Fruit fly (Drosophila melanogaster) whole organism, embryonic: ENCODE results near the gene CG32079.

Experiments used
- Adf1 ChIP-seq: fragments of 200-800 bp; sonication (Bioruptor generic); IDR thresholded peaks from 2 replicates; pipeline ENCODE4 v1.3.6; 2022; ENCODE audit warnings: missing biosample characterization, missing genetic modification characterization
- Atf3 ChIP-seq: fragments of 200-800 bp; sonication (Bioruptor generic); optimal IDR thresholded peaks from 3 replicates; lab custom pipeline; 2016; ENCODE audit warnings: missing biosample characterization, missing genetic modification characterization
- B-H2 ChIP-seq: fragments of 200-800 bp; sonication (Bioruptor generic); optimal IDR thresholded peaks from 2 replicates; lab custom pipeline; 2018; ENCODE audit warnings: missing biosample characterization, mild to moderate bottlenecking, missing genetic modification characterization
- CG10274 ChIP-seq: fragments of 200-800 bp; sonication (Bioruptor generic); optimal IDR thresholded peaks from 3 replicates; lab custom pipeline; 2017; ENCODE audit warnings: missing biosample characterization, mild to moderate bottlenecking, missing genetic modification characterization
- CG11247 ChIP-seq: fragments of 200-800 bp; sonication (Bioruptor generic); IDR thresholded peaks from 2 replicates; pipeline ENCODE4 v1.3.6; 2022; ENCODE audit warnings: missing biosample characterization, missing genetic modification characterization
- CG11695 ChIP-seq: fragments of 200-800 bp; sonication (Bioruptor generic); IDR thresholded peaks from 3 replicates; pipeline ENCODE4 v1.3.6; 2022; ENCODE audit warnings: missing biosample characterization, missing genetic modification characterization
- CG1233 ChIP-seq: fragments of 200-800 bp; sonication (Bioruptor generic); optimal IDR thresholded peaks from 4 replicates; lab custom pipeline; 2018; ENCODE audit warnings: missing biosample characterization, mild to moderate bottlenecking, missing genetic modification characterization
- CG15269 ChIP-seq: fragments of 200-800 bp; sonication (Bioruptor generic); optimal IDR thresholded peaks from 2 replicates; lab custom pipeline; 2018; ENCODE audit warnings: missing biosample characterization, mild to moderate bottlenecking, missing genetic modification characterization, moderate library complexity
- CG1647 ChIP-seq: fragments of 200-800 bp; sonication (Bioruptor generic); optimal IDR thresholded peaks from 3 replicates; lab custom pipeline; 2016; ENCODE audit warnings: missing biosample characterization, missing genetic modification characterization
- CG16815 ChIP-seq: fragments of 200-800 bp; sonication (Bioruptor generic); optimal IDR thresholded peaks from 3 replicates; lab custom pipeline; 2017; ENCODE audit warnings: missing biosample characterization, mild to moderate bottlenecking, missing genetic modification characterization
- CG17359 ChIP-seq: fragments of 200-800 bp; sonication (Bioruptor generic); optimal IDR thresholded peaks from 3 replicates; lab custom pipeline; 2018; ENCODE audit warnings: missing biosample characterization, mild to moderate bottlenecking, missing genetic modification characterization, moderate library complexity
- CG17385 ChIP-seq: fragments of 200-800 bp; sonication (Bioruptor generic); optimal IDR thresholded peaks from 3 replicates; lab custom pipeline; 2018; ENCODE audit warnings: missing biosample characterization, mild to moderate bottlenecking, missing genetic modification characterization
- CG17802 ChIP-seq: fragments of 200-800 bp; sonication (Bioruptor generic); optimal IDR thresholded peaks from 2 replicates; lab custom pipeline; 2018; ENCODE audit warnings: missing biosample characterization, mild to moderate bottlenecking, missing genetic modification characterization, moderate library complexity
- CG18599 ChIP-seq: fragments of 200-800 bp; sonication (Bioruptor generic); optimal IDR thresholded peaks from 3 replicates; lab custom pipeline; 2017; ENCODE audit warnings: missing biosample characterization, missing genetic modification characterization, mild to moderate bottlenecking, moderate library complexity, missing genetic modification reagents
- CG2116 ChIP-seq: fragments of 200-800 bp; sonication (Bioruptor generic); optimal IDR thresholded peaks from 3 replicates; lab custom pipeline; 2018; ENCODE audit warnings: missing biosample characterization, mild to moderate bottlenecking, missing genetic modification characterization
- CG2129 ChIP-seq: fragments of 200-800 bp; sonication (Bioruptor generic); IDR thresholded peaks from 2 replicates; pipeline ENCODE4 v1.3.6; 2022; ENCODE audit warnings: missing biosample characterization, missing genetic modification characterization; ENCODE audit not compliant: partially characterized antibody
- CG2678 ChIP-seq: fragments of 200-800 bp; sonication (Bioruptor generic); optimal IDR thresholded peaks from 3 replicates; lab custom pipeline; 2019; ENCODE audit warnings: missing biosample characterization, mild to moderate bottlenecking, missing genetic modification characterization, moderate library complexity
- CG2875 ChIP-seq: fragments of 200-800 bp; sonication (Bioruptor generic); optimal IDR thresholded peaks from 2 replicates; lab custom pipeline; 2017; ENCODE audit warnings: missing biosample characterization, mild to moderate bottlenecking, missing genetic modification characterization, missing genetic modification reagents
- CG34376 ChIP-seq: fragments of 200-800 bp; sonication (Bioruptor generic); optimal IDR thresholded peaks from 2 replicates; lab custom pipeline; 2018; ENCODE audit warnings: missing biosample characterization, mild to moderate bottlenecking, missing genetic modification characterization
- CG34422 ChIP-seq: fragments of 200-800 bp; sonication (Bioruptor generic); IDR thresholded peaks from 3 replicates; pipeline ENCODE4 v1.3.6; 2022; ENCODE audit warnings: missing biosample characterization, missing genetic modification characterization
- CG4854 ChIP-seq: fragments of 200-800 bp; sonication (Bioruptor generic); optimal IDR thresholded peaks from 2 replicates; lab custom pipeline; 2016; ENCODE audit warnings: missing biosample characterization, missing genetic modification characterization, inconsistent platforms
- CG7987 ChIP-seq: fragments of 200-800 bp; sonication (Bioruptor generic); optimal IDR thresholded peaks from 2 replicates; lab custom pipeline; 2018; ENCODE audit warnings: missing biosample characterization, mild to moderate bottlenecking, missing genetic modification characterization, moderate library complexity
- CG8478 ChIP-seq: fragments of >200 bp; optimal IDR thresholded peaks from 2 replicates; lab custom pipeline; 2018
- CrebB ChIP-seq: fragments of 200-800 bp; sonication (Bioruptor generic); optimal IDR thresholded peaks from 3 replicates; lab custom pipeline; 2018; ENCODE audit warnings: missing biosample characterization, mild to moderate bottlenecking, missing genetic modification characterization
- Dip2 ChIP-seq: fragments of 200-800 bp; sonication (Bioruptor generic); IDR thresholded peaks from 2 replicates; pipeline ENCODE4 v1.3.6; 2022; ENCODE audit warnings: missing biosample characterization, missing genetic modification characterization
- Fer1 ChIP-seq: fragments of 200-800 bp; sonication (Bioruptor generic); optimal IDR thresholded peaks from 2 replicates; lab custom pipeline; 2017; ENCODE audit warnings: missing biosample characterization, mild to moderate bottlenecking, missing genetic modification characterization
- Jarid2 ChIP-seq: fragments of 200-800 bp; sonication (Bioruptor generic); optimal IDR thresholded peaks from 3 replicates; lab custom pipeline; 2017; ENCODE audit warnings: mild to moderate bottlenecking, missing biosample characterization, missing genetic modification reagents, missing genetic modification characterization
- MBD-R2 ChIP-seq: fragments of 200-800 bp; sonication (Bioruptor generic); IDR thresholded peaks from 2 replicates; pipeline ENCODE4 v1.3.6; 2022; ENCODE audit warnings: missing biosample characterization, missing genetic modification characterization
- Ptx1 ChIP-seq: fragments of 200-800 bp; sonication (Bioruptor generic); IDR thresholded peaks from 2 replicates; pipeline ENCODE4 v1.3.6; 2022; ENCODE audit warnings: missing biosample characterization, missing genetic modification characterization
- Rfx ChIP-seq: fragments of 200-800 bp; sonication (Bioruptor generic); IDR thresholded peaks from 2 replicates; pipeline ENCODE4 v1.3.6; 2022; ENCODE audit warnings: missing biosample characterization, missing genetic modification characterization
- Sry-β ChIP-seq: fragments of 200-800 bp; sonication (Bioruptor generic); optimal IDR thresholded peaks from 2 replicates; lab custom pipeline; 2018; ENCODE audit warnings: missing biosample characterization, mild to moderate bottlenecking, missing genetic modification characterization, moderate library complexity
- Taf1 ChIP-seq: fragments of 200-800 bp; sonication (Bioruptor generic); IDR thresholded peaks from 2 replicates; pipeline ENCODE4 v1.3.6; 2022; ENCODE audit warnings: missing biosample characterization, missing genetic modification characterization
- bsh ChIP-seq, 2 experiments: fragments of 200-800 bp; sonication (Bioruptor generic); optimal IDR thresholded peaks; 2 replicates each; lab custom pipeline; 2017 to 2018; ENCODE audit warnings: mild to moderate bottlenecking in 2 of 2, missing biosample characterization in 2 of 2, missing genetic modification characterization in 2 of 2, moderate library complexity in 1 of 2
- caup ChIP-seq: fragments of 200-800 bp; sonication (Bioruptor generic); optimal IDR thresholded peaks from 3 replicates; lab custom pipeline; 2017; ENCODE audit warnings: missing biosample characterization, mild to moderate bottlenecking, missing genetic modification characterization, moderate library complexity; ENCODE audit not compliant: severe bottlenecking
- chinmo ChIP-seq: fragments of 200-800 bp; sonication (Bioruptor generic); IDR thresholded peaks from 4 replicates; pipeline ENCODE4 v1.3.6; 2022; ENCODE audit warnings: missing biosample characterization, missing genetic modification characterization; ENCODE audit not compliant: partially characterized antibody
- chm ChIP-seq: fragments of 200-800 bp; sonication (Bioruptor generic); IDR thresholded peaks from 2 replicates; pipeline ENCODE4 v1.3.6; 2022; ENCODE audit warnings: missing biosample characterization, missing genetic modification characterization
- ci ChIP-seq: fragments of 200-800 bp; sonication (Bioruptor generic); IDR thresholded peaks from 3 replicates; pipeline ENCODE4 v1.3.6; 2022; ENCODE audit warnings: missing biosample characterization, missing genetic modification characterization
- dimm ChIP-seq: fragments of 200-800 bp; sonication (Bioruptor generic); IDR thresholded peaks from 2 replicates; pipeline ENCODE4 v1.3.6; 2022; ENCODE audit warnings: missing biosample characterization, missing genetic modification characterization
- en ChIP-seq: fragments of 200-800 bp; sonication (Bioruptor generic); optimal IDR thresholded peaks from 2 replicates; lab custom pipeline; 2016; ENCODE audit warnings: missing biosample characterization, missing genetic modification characterization
- eve ChIP-seq, 2 experiments: fragments of >200 bp; optimal IDR thresholded peaks; 2 replicates each; lab custom pipeline; 2017; ENCODE audit warnings: missing biosample characterization in 2 of 2, missing genetic modification characterization in 2 of 2
- fd96Cb ChIP-seq: fragments of 200-800 bp; sonication (Bioruptor generic); optimal IDR thresholded peaks from 2 replicates; lab custom pipeline; 2018; ENCODE audit warnings: missing biosample characterization, mild to moderate bottlenecking, missing genetic modification characterization, moderate library complexity
- grau ChIP-seq: fragments of 200-800 bp; optimal IDR thresholded peaks from 3 replicates; lab custom pipeline; 2019; ENCODE audit warnings: missing biosample characterization, mild to moderate bottlenecking, missing genetic modification characterization, moderate library complexity
- jigr1 ChIP-seq: fragments of 200-800 bp; sonication (Bioruptor generic); IDR thresholded peaks from 3 replicates; pipeline ENCODE4 v1.3.6; 2022; ENCODE audit warnings: missing biosample characterization, missing genetic modification characterization
- kni ChIP-seq: fragments of 200-800 bp; sonication (Bioruptor generic); optimal IDR thresholded peaks from 3 replicates; lab custom pipeline; 2017; ENCODE audit warnings: mild to moderate bottlenecking, missing biosample characterization, missing genetic modification reagents, missing genetic modification characterization
- mirr ChIP-seq: fragments of 200-800 bp; sonication (Bioruptor generic); optimal IDR thresholded peaks from 3 replicates; lab custom pipeline; 2018; ENCODE audit warnings: missing biosample characterization, mild to moderate bottlenecking, missing genetic modification characterization
- pum ChIP-seq: fragments of 200-800 bp; sonication (Bioruptor generic); optimal IDR thresholded peaks from 2 replicates; lab custom pipeline; 2016; ENCODE audit warnings: missing biosample characterization, missing genetic modification characterization
- pzg ChIP-seq: fragments of 200-800 bp; sonication (Bioruptor generic); optimal IDR thresholded peaks from 3 replicates; lab custom pipeline; 2018; ENCODE audit warnings: missing biosample characterization, mild to moderate bottlenecking, missing genetic modification characterization, moderate library complexity
- slbo ChIP-seq: fragments of 200-800 bp; sonication (Bioruptor generic); IDR thresholded peaks from 2 replicates; pipeline ENCODE4 v1.3.6; 2022; ENCODE audit warnings: missing biosample characterization, missing genetic modification characterization
- sr ChIP-seq: fragments of 200-800 bp; sonication (Bioruptor generic); IDR thresholded peaks from 3 replicates; pipeline ENCODE4 v1.3.6; 2022; ENCODE audit warnings: missing biosample characterization, missing genetic modification characterization
- ssp ChIP-seq: fragments of 200-800 bp; sonication (Bioruptor generic); IDR thresholded peaks from 2 replicates; pipeline ENCODE4 v1.3.6; 2022; ENCODE audit warnings: missing biosample characterization, missing genetic modification characterization
- sug ChIP-seq: fragments of 200-800 bp; optimal IDR thresholded peaks from 2 replicates; lab custom pipeline; 2019; ENCODE audit warnings: missing biosample characterization, mild to moderate bottlenecking, missing genetic modification characterization, moderate library complexity

The CG32079 gene

DNA sequence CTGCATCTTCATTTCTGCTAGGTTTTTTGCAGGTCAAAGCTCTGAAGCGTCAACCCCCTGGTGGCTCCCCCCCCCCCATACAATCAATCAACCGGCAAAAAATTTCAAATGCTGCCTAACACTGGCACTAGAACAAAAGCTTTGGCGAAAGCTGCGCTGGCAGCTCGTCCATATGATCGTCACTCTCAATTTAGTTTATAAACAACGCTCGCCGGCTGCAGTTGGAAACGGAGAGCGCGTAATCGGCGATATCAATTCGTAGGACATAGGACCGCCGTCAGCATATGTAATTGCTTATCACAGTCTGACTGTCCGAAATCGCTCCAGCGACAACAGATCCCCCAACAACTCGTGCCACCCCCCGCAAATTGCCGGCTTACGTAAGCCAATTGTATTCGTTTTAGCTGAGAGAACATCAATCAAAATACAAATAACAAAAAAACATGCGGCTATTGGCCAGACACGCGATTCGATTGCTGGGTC, 45.1 kb downstream of the CG32079 start, which contains the start of gene Mocs1:
Gene Mocs1 (plus strand): TSS at position 155 of the 483 bp plus-strand sequence.
- TF ChIP-seq Fer1 (peak; percentile 41), grau (tag; lab: Kevin White, UChicago) (peak; percentile 17), B-H2 (GFP tag; lab: Kevin White, UChicago) (peak; percentile 36), en (GFP tag; lab: Kevin White, UChicago) (no peak), CG2116 (no peak), fd96Cb (tag; lab: Kevin White, UChicago) (no peak), CG2129 (GFP tag; lab: Robert Waterston, UW) (no peak), CG18599 (GFP tag; lab: Kevin White, UChicago) (peak; percentile 6), CG34422 (GFP tag; lab: Robert Waterston, UW) (peak; percentile 77; the same call in 1 of the 3 replicates), sr (GFP tag; lab: Robert Waterston, UW) (no peak), kni (GFP tag; lab: Kevin White, UChicago) (no peak), pzg (GFP tag; lab: Kevin White, UChicago) (peak; percentile 41), Rfx (GFP tag; lab: Robert Waterston, UW) (peak; percentile 62), chm (GFP tag; lab: Robert Waterston, UW) (peak; percentile 28; the same call in 1 of the 2 replicates), CrebB (no peak), CG8478 (no peak), Dip2 (no peak), bsh (GFP tag; optimal IDR thresholded peaks at IDR 0.05; lab: Kevin White, UChicago) (no peak), CG15269 (peak; percentile 6), Jarid2 (GFP tag; lab: Kevin White, UChicago) (peak; percentile 57), CG17385 (GFP tag; lab: Kevin White, UChicago) (no peak), CG34376 (GFP tag; lab: Kevin White, UChicago) (peak; percentile 65), MBD-R2 (GFP tag; lab: Robert Waterston, UW) (peak; percentile 41; the same call in 1 of the 2 replicates), jigr1 (GFP tag; lab: Robert Waterston, UW) (no peak), CG11247 (no peak), CG2875 (GFP tag; lab: Kevin White, UChicago) (no peak), sug (tag; lab: Kevin White, UChicago) (peak; percentile 99), mirr (GFP tag; lab: Kevin White, UChicago) (peak; percentile 23), CG4854 (GFP tag; lab: Kevin White, UChicago) (no peak), Atf3 (no peak), pum (no peak), ssp (GFP tag; lab: Robert Waterston, UW) (no peak), CG11695 (GFP tag; lab: Robert Waterston, UW) (no peak), CG1647 (GFP tag; lab: Kevin White, UChicago) (no peak), Adf1 (GFP tag; lab: Robert Waterston, UW) (peak; percentile 48), Taf1 (GFP tag; lab: Robert Waterston, UW) (no peak), CG17359 (tag; lab: Kevin White, UChicago) (peak; percentile 2), slbo (0 out of 2 replicates have a peak, but pooled peaks have one; percentile 24), CG16815 (GFP tag; lab: Kevin White, UChicago) (no peak), Ptx1 (GFP tag; lab: Robert Waterston, UW) (no peak), ci (GFP tag; lab: Robert Waterston, UW) (0 out of 3 replicates have a peak, but pooled peaks have one; percentile 28), caup (GFP tag; lab: Kevin White, UChicago) (peak; percentile 6), CG7987 (no peak), Sry-β (GFP tag; lab: Kevin White, UChicago) (no peak), CG2678 (tag; lab: Kevin White, UChicago) (peak; percentile 7), CG10274 (no peak), CG17802 (tag; lab: Kevin White, UChicago) (no peak), dimm (no peak), chinmo (GFP tag; lab: Robert Waterston, UW) (peak; percentile 88; the same call in 3 of the 4 replicates), eve (GFP tag; optimal IDR thresholded peaks at IDR 0.05; lab: Kevin White, UChicago) (no peak), CG1233 (GFP tag; lab: Kevin White, UChicago) (no peak)
